Worm (Caenorhabditis elegans) whole organism, young adult: ENCODE results near the gene D1086.3.
A peak's percentile ranks its signal among the peaks of the same experiment; 100 is the strongest.

Source experiments
- B0261.1 ChIP-seq: sonication (generic microtip); optimal IDR thresholded peaks from 2 replicates; lab custom pipeline; 2016; ENCODE audit warnings: mild to moderate bottlenecking, missing genetic modification characterization, moderate library complexity, missing compliant biosample characterization
- B0336.3 ChIP-seq: fragments of 200-800 bp; sonication (Bioruptor generic); IDR thresholded peaks from 2 replicates; pipeline ENCODE4 v1.3.6; 2022; ENCODE audit warnings: missing genetic modification characterization, missing compliant biosample characterization
- C06A6.2 ChIP-seq: fragments of 200-800 bp; sonication (Bioruptor generic); conservative IDR thresholded peaks from 2 replicates; pipeline ENCODE4 v1.3.6; 2022; ENCODE audit warnings: missing genetic modification characterization, missing compliant biosample characterization
- F33H1.4 ChIP-seq: fragments of 200-800 bp; sonication (Bioruptor generic); IDR thresholded peaks from 2 replicates; pipeline ENCODE4 v1.3.6; 2022; ENCODE audit warnings: missing genetic modification reagents, missing genetic modification characterization, missing compliant biosample characterization
- F37B4.10 ChIP-seq: fragments of 200-800 bp; sonication (Bioruptor generic); IDR thresholded peaks from 2 replicates; pipeline ENCODE4 v1.3.6; 2022; ENCODE audit warnings: missing genetic modification characterization, missing compliant biosample characterization
- T26A5.8 ChIP-seq: sonication (generic microtip); optimal IDR thresholded peaks from 2 replicates; lab custom pipeline; 2016; ENCODE audit warnings: missing genetic modification characterization, missing compliant biosample characterization
- Y53F4B.3 ChIP-seq: fragments of 200-800 bp; sonication (Bioruptor generic); IDR thresholded peaks from 2 replicates; pipeline ENCODE4 v1.3.6; 2022; ENCODE audit warnings: missing genetic modification reagents, missing genetic modification characterization, missing compliant biosample characterization
- Y67H2A.10 ChIP-seq: fragments of 200-800 bp; sonication (Bioruptor generic); conservative IDR thresholded peaks from 2 replicates; pipeline ENCODE4 v1.3.6; 2022; ENCODE audit warnings: missing genetic modification reagents, missing genetic modification characterization, missing compliant biosample characterization
- akir-1 ChIP-seq: fragments of 200-800 bp; sonication (Bioruptor generic); optimal IDR thresholded peaks from 2 replicates; lab custom pipeline; 2018; ENCODE audit warnings: mild to moderate bottlenecking, missing genetic modification characterization, moderate library complexity, missing compliant biosample characterization
- ama-1 ChIP-seq, 3 experiments: fragments of 150-350 bp in 1 of 3; sonication (generic microtip) in 2 of 3; optimal IDR thresholded peaks; 2 replicates each; lab custom pipeline; 2014 to 2018; ENCODE audit warnings: missing biosample characterization in 2 of 3, missing genetic modification characterization in 2 of 3, missing genetic modification reagents in 2 of 3
- attf-3 ChIP-seq: fragments of 200-800 bp; sonication (Bioruptor generic); conservative IDR thresholded peaks from 2 replicates; pipeline ENCODE4 v1.3.6; 2022; ENCODE audit warnings: missing genetic modification reagents, missing genetic modification characterization, missing compliant biosample characterization
- attf-5 ChIP-seq: fragments of 200-800 bp; sonication (Bioruptor generic); optimal IDR thresholded peaks from 2 replicates; lab custom pipeline; 2018; ENCODE audit warnings: mild to moderate bottlenecking, missing genetic modification characterization, missing compliant biosample characterization
- ceh-40 ChIP-seq: fragments of 200-800 bp; sonication (Bioruptor generic); IDR thresholded peaks from 2 replicates; pipeline ENCODE4 v1.3.6; 2022; ENCODE audit warnings: missing genetic modification characterization, missing compliant biosample characterization
- ceh-58 ChIP-seq: fragments of 200-800 bp; sonication (Bioruptor generic); IDR thresholded peaks from 2 replicates; pipeline ENCODE4 v1.3.6; 2022; ENCODE audit warnings: missing genetic modification characterization, missing compliant biosample characterization
- ceh-79 ChIP-seq: sonication (generic microtip); optimal IDR thresholded peaks from 2 replicates; lab custom pipeline; 2017; ENCODE audit warnings: mild to moderate bottlenecking, missing genetic modification characterization, missing compliant biosample characterization
- chd-7 ChIP-seq: sonication (generic microtip); optimal IDR thresholded peaks from 2 replicates; lab custom pipeline; 2016; ENCODE audit warnings: mild to moderate bottlenecking, missing genetic modification characterization, moderate library complexity, missing compliant biosample characterization
- dpff-1 ChIP-seq: sonication (generic microtip); optimal IDR thresholded peaks from 2 replicates; lab custom pipeline; 2017; ENCODE audit warnings: mild to moderate bottlenecking, missing genetic modification characterization, missing compliant biosample characterization
- egrh-3 ChIP-seq: fragments of 200-800 bp; sonication (Bioruptor generic); IDR thresholded peaks from 2 replicates; pipeline ENCODE4 v1.3.6; 2022; ENCODE audit warnings: missing genetic modification reagents, missing genetic modification characterization, missing compliant biosample characterization
- hlh-26 ChIP-seq: fragments of 200-800 bp; sonication (Bioruptor generic); conservative IDR thresholded peaks from 2 replicates; pipeline ENCODE4 v1.3.6; 2022; ENCODE audit warnings: missing genetic modification reagents, missing genetic modification characterization, missing compliant biosample characterization
- let-526 ChIP-seq: fragments of 200-800 bp; sonication (Bioruptor generic); IDR thresholded peaks from 2 replicates; pipeline ENCODE4 v1.3.6; 2022; ENCODE audit warnings: missing genetic modification reagents, missing genetic modification characterization, missing compliant biosample characterization
- let-607 ChIP-seq, 2 experiments: fragments of 200-800 bp in 1 of 2; sonication (Bioruptor generic) in 1 of 2; sonication (generic microtip) in 1 of 2; optimal IDR thresholded peaks; 2 replicates each; lab custom pipeline; 2016 to 2018; ENCODE audit warnings: mild to moderate bottlenecking in 2 of 2, missing compliant biosample characterization in 2 of 2, missing genetic modification characterization in 2 of 2, moderate library complexity in 2 of 2, missing genotype in 1 of 2
- lin-54 ChIP-seq: fragments of 200-800 bp; sonication (Bioruptor generic); optimal IDR thresholded peaks from 2 replicates; lab custom pipeline; 2018; ENCODE audit warnings: mild to moderate bottlenecking, missing genetic modification characterization, missing compliant biosample characterization
- lir-1 ChIP-seq: fragments of 200-800 bp; sonication (Bioruptor generic); conservative IDR thresholded peaks from 2 replicates; pipeline ENCODE4 v1.3.6; 2022; ENCODE audit warnings: missing genetic modification reagents, missing genetic modification characterization, missing compliant biosample characterization
- lsl-1 ChIP-seq: fragments of 200-800 bp; sonication (Bioruptor generic); optimal IDR thresholded peaks from 2 replicates; lab custom pipeline; 2018; ENCODE audit warnings: mild to moderate bottlenecking, missing genetic modification characterization, moderate library complexity, missing compliant biosample characterization
- lsy-27 ChIP-seq: sonication (generic microtip); optimal IDR thresholded peaks from 2 replicates; lab custom pipeline; 2017; ENCODE audit warnings: missing genetic modification characterization, mild to moderate bottlenecking, missing compliant biosample characterization, antibody characterized with exemption, missing genotype, borderline replicate concordance; ENCODE audit not compliant: insufficient read depth
- madf-3 ChIP-seq: fragments of 200-800 bp; sonication (Bioruptor generic); IDR thresholded peaks from 2 replicates; pipeline ENCODE4 v1.3.6; 2022; ENCODE audit warnings: missing genetic modification reagents, missing genetic modification characterization, missing compliant biosample characterization
- madf-6 ChIP-seq: fragments of 200-800 bp; sonication (Bioruptor generic); IDR thresholded peaks from 2 replicates; pipeline ENCODE4 v1.3.6; 2022; ENCODE audit warnings: missing genetic modification reagents, missing genetic modification characterization, missing compliant biosample characterization
- madf-8 ChIP-seq: fragments of 200-800 bp; sonication (Bioruptor generic); conservative IDR thresholded peaks from 2 replicates; pipeline ENCODE4 v1.3.6; 2022; ENCODE audit warnings: missing genetic modification reagents, missing genetic modification characterization, missing compliant biosample characterization
- mcd-1 ChIP-seq: fragments of 200-800 bp; sonication (Bioruptor generic); IDR thresholded peaks from 2 replicates; pipeline ENCODE4 v1.3.6; 2022; ENCODE audit warnings: missing genetic modification reagents, missing genetic modification characterization, missing compliant biosample characterization
- nfya-1 ChIP-seq: sonication (generic microtip); optimal IDR thresholded peaks from 2 replicates; lab custom pipeline; 2017; ENCODE audit warnings: antibody characterized with exemption, missing compliant biosample characterization, missing genetic modification characterization, borderline replicate concordance; ENCODE audit not compliant: insufficient read depth
- pbrm-1 ChIP-seq: fragments of 200-800 bp; sonication (Bioruptor generic); IDR thresholded peaks from 2 replicates; pipeline ENCODE4 v1.3.6; 2022; ENCODE audit warnings: missing genetic modification reagents, missing genetic modification characterization, missing compliant biosample characterization
- rcor-1 ChIP-seq: fragments of 200-800 bp; sonication (Bioruptor generic); IDR thresholded peaks from 2 replicates; pipeline ENCODE4 v1.3.6; 2022; ENCODE audit warnings: missing genetic modification reagents, missing genetic modification characterization, missing compliant biosample characterization
- snpc-1.1 ChIP-seq: sonication (generic microtip); optimal IDR thresholded peaks from 2 replicates; lab custom pipeline; 2017; ENCODE audit warnings: missing genetic modification characterization, mild to moderate bottlenecking, missing compliant biosample characterization, antibody characterized with exemption, moderate library complexity, missing genotype, missing genetic modification reagents; ENCODE audit not compliant: insufficient read depth
- snpc-1.3 ChIP-seq: sonication (generic microtip); optimal IDR thresholded peaks from 2 replicates; lab custom pipeline; 2017; ENCODE audit warnings: missing genetic modification characterization, mild to moderate bottlenecking, missing compliant biosample characterization, antibody characterized with exemption, moderate library complexity, missing genotype, missing genetic modification reagents; ENCODE audit not compliant: insufficient read depth
- snpc-4 ChIP-seq, 5 experiments: fragments of 150-350 bp in 1 of 5; sonication (generic microtip) in 4 of 5; optimal IDR thresholded peaks; 2 replicates each; lab custom pipeline; 2014 to 2018; ENCODE audit warnings: missing genetic modification characterization in 5 of 5, missing biosample characterization in 3 of 5, antibody characterized with exemption in 2 of 5, mild to moderate bottlenecking in 2 of 5, missing compliant biosample characterization in 2 of 5, missing genotype in 2 of 5, moderate library complexity in 2 of 5, missing genetic modification reagents in 1 of 5
- tbp1 ChIP-seq: fragments of 200-800 bp; sonication (Bioruptor generic); optimal IDR thresholded peaks from 2 replicates; lab custom pipeline; 2018; ENCODE audit warnings: mild to moderate bottlenecking, missing genetic modification characterization, missing compliant biosample characterization
- unc-62 ChIP-seq: fragments of 150-350 bp; optimal IDR thresholded peaks from 2 replicates; lab custom pipeline; 2014; ENCODE audit warnings: missing biosample characterization, missing genetic modification reagents, missing genetic modification characterization
- xnd-1 ChIP-seq: sonication (generic microtip); optimal IDR thresholded peaks from 2 replicates; lab custom pipeline; 2016; ENCODE audit warnings: missing genotype, missing genetic modification reagents, missing genetic modification characterization, missing compliant biosample characterization
- zim-3 ChIP-seq: sonication (generic microtip); optimal IDR thresholded peaks from 2 replicates; lab custom pipeline; 2017; ENCODE audit warnings: mild to moderate bottlenecking, missing genetic modification characterization, moderate library complexity, missing compliant biosample characterization
- ztf-22 ChIP-seq: fragments of 200-800 bp; sonication (Bioruptor generic); optimal IDR thresholded peaks from 2 replicates; lab custom pipeline; 2018; ENCODE audit warnings: mild to moderate bottlenecking, missing genetic modification characterization, moderate library complexity, missing compliant biosample characterization
- ztf-25 ChIP-seq: fragments of 200-800 bp; sonication (Bioruptor generic); IDR thresholded peaks from 2 replicates; pipeline ENCODE4 v1.3.6; 2022; ENCODE audit warnings: missing genetic modification reagents, missing genetic modification characterization, missing compliant biosample characterization
- ztf-28 ChIP-seq: fragments of 200-800 bp; sonication (Bioruptor generic); IDR thresholded peaks from 2 replicates; pipeline ENCODE4 v1.3.6; 2022; ENCODE audit warnings: missing genetic modification reagents, missing genetic modification characterization, missing compliant biosample characterization
- ztf-3 ChIP-seq: fragments of 200-800 bp; sonication (Bioruptor generic); optimal IDR thresholded peaks from 2 replicates; lab custom pipeline; 2018; ENCODE audit warnings: mild to moderate bottlenecking, missing genetic modification characterization, missing compliant biosample characterization

Gene D1086.3

ce11 chrV:14088051-14088450 lies 4.5 kb upstream of the D1086.3 start, which contains the start of gene D1086.19:
Gene D1086.19 (plus strand): TSS chrV:14088351.
- TF ChIP-seq ceh-58 (GFP tag; lab: Robert Waterston, UW) (no peak), ceh-40 (GFP tag; lab: Robert Waterston, UW) (no peak), let-607 (tag; optimal IDR thresholded peaks at IDR 0.05; lab: Kevin White, UChicago) (no peak), snpc-1.3 (tag; lab: Kevin White, UChicago) (no peak), hlh-26 (no peak)

ce11 chrV:14090309-14090967 lies 2.2 kb upstream of the D1086.3 start, which contains the start of the genes D1086.5 and him-5:
Gene D1086.5 (minus strand): TSS chrV:14090359.
Gene him-5 (plus strand): TSS chrV:14090426.
- TF ChIP-seq lsl-1 (GFP tag; lab: Kevin White, UChicago) = peak; percentile 89
- TF ChIP-seq B0336.3 (GFP tag; lab: Robert Waterston, UW) = no peak
- no peak for TF ChIP-seq attf-3 (GFP tag; lab: Robert Waterston, UW)
- TF ChIP-seq akir-1 (GFP tag; lab: Kevin White, UChicago) = no peak
- no peak for TF ChIP-seq nfya-1 (tag; lab: Kevin White, UChicago)
- TF ChIP-seq snpc-1.1 (tag; lab: Kevin White, UChicago) = peak; percentile 37
- no peak for TF ChIP-seq rcor-1 (GFP tag; lab: Robert Waterston, UW)
- TF ChIP-seq ztf-25 (GFP tag; lab: Robert Waterston, UW) = no peak
- no peak for TF ChIP-seq unc-62
- no peak for TF ChIP-seq Y67H2A.10 (GFP tag; lab: Robert Waterston, UW)
- peak; percentile 88 for TF ChIP-seq madf-8 (GFP tag; lab: Robert Waterston, UW)
- TF ChIP-seq mcd-1 (GFP tag; lab: Robert Waterston, UW) = no peak
- TF ChIP-seq F37B4.10 (GFP tag; lab: Robert Waterston, UW) = no peak
- no peak for TF ChIP-seq ceh-79 (tag; lab: Kevin White, UChicago)
- no peak for TF ChIP-seq snpc-4 (GFP tag; optimal IDR thresholded peaks at IDR 0.05; lab: Kevin White, UChicago)
- peak in 1 of 4 experiments; percentile 30 for TF ChIP-seq snpc-4 (tag; optimal IDR thresholded peaks at IDR 0.05; lab: Kevin White, UChicago)
- TF ChIP-seq F33H1.4 (GFP tag; lab: Robert Waterston, UW) = peak; percentile 79
- TF ChIP-seq lsy-27 (tag; lab: Kevin White, UChicago) = no peak
- peak; percentile 86 for TF ChIP-seq madf-6
- TF ChIP-seq T26A5.8 = no peak
- TF ChIP-seq xnd-1 (tag; lab: Kevin White, UChicago) = no peak
- TF ChIP-seq lin-54 (GFP tag; lab: Kevin White, UChicago) = no peak
- no peak for TF ChIP-seq ztf-22 (GFP tag; lab: Kevin White, UChicago)
- TF ChIP-seq madf-3 (GFP tag; lab: Robert Waterston, UW) = no peak
- no peak for TF ChIP-seq pbrm-1 (GFP tag; lab: Robert Waterston, UW)
- TF ChIP-seq let-526 (GFP tag; lab: Robert Waterston, UW) = no peak
- no peak for TF ChIP-seq lir-1 (GFP tag; lab: Robert Waterston, UW)

ce11 chrV:14093805-14094204 lies 1.2 kb downstream of the D1086.3 start, which contains the start of gene D1086.8:
Gene D1086.8 (plus strand): TSS chrV:14094105.
- TF ChIP-seq dpff-1 = no peak
- TF ChIP-seq C06A6.2 (GFP tag; lab: Robert Waterston, UW) = no peak
- no peak for TF ChIP-seq lsl-1 (GFP tag; lab: Kevin White, UChicago)
- no peak for TF ChIP-seq B0261.1 (tag; lab: Kevin White, UChicago)
- no peak for TF ChIP-seq hlh-26
- TF ChIP-seq egrh-3 (GFP tag; lab: Robert Waterston, UW) = no peak
- TF ChIP-seq zim-3 (tag; lab: Kevin White, UChicago) = no peak
- TF ChIP-seq tbp1 (GFP tag; lab: Kevin White, UChicago) = no peak
- TF ChIP-seq Y53F4B.3 = no peak
- TF ChIP-seq ztf-28 (GFP tag; lab: Robert Waterston, UW) = no peak
- no peak for TF ChIP-seq chd-7 (tag; lab: Kevin White, UChicago)
- no peak for TF ChIP-seq attf-5 (GFP tag; lab: Kevin White, UChicago)
- TF ChIP-seq ztf-3 (GFP tag; lab: Kevin White, UChicago) = no peak
- no peak for TF ChIP-seq ama-1 (optimal IDR thresholded peaks at IDR 0.05; lab: Kevin White, UChicago)
- TF ChIP-seq ama-1 (GFP tag; optimal IDR thresholded peaks at IDR 0.05; lab: Kevin White, UChicago) = no peak
- TF ChIP-seq T26A5.8 = no peak
- TF ChIP-seq, all 124 proteins: peak for 0
